Worm (Caenorhabditis elegans) whole organism, L4 larva: Measurements from ENCODE around the gene ZK1086.2.

Source experiments
- aly-2 ChIP-seq: sonication (generic microtip); optimal IDR thresholded peaks from 2 replicates; lab custom pipeline; 2018; ENCODE audit warnings: missing biosample characterization, missing genetic modification characterization
- nhr-11 ChIP-seq: fragments of 150-350 bp; optimal IDR thresholded peaks from 2 replicates; lab custom pipeline; 2014; ENCODE audit warnings: missing biosample characterization, missing genetic modification characterization
- unc-130 ChIP-seq: sonication (generic microtip); optimal IDR thresholded peaks from 2 replicates; lab custom pipeline; 2016; ENCODE audit warnings: missing genetic modification reagents, missing genetic modification characterization, missing compliant biosample characterization
- unc-62 ChIP-seq, 3 experiments: fragments of 150-350 bp in 1 of 3; sonication (generic microtip); optimal IDR thresholded peaks in 2 of 3; peaks in 1 of 3; 1 replicate in 1 of 3; 2 replicates in 2 of 3; lab custom pipeline; 2014 to 2017; ENCODE audit warnings: missing biosample characterization in 3 of 3, missing genetic modification characterization in 3 of 3, missing genetic modification reagents in 3 of 3, missing genotype in 1 of 3

- TF ChIP-seq nhr-11 (tag; lab: Kevin White, UChicago), result no peak
- no peak for TF ChIP-seq unc-62 (GFP tag; optimal IDR thresholded peaks at IDR 0.05 in 1 of 2; lab: Kevin White, UChicago)
- no peak for TF ChIP-seq unc-62 (tag; optimal IDR thresholded peaks at IDR 0.05; lab: Kevin White, UChicago)
- no peak for TF ChIP-seq unc-130 (GFP tag; lab: Kevin White, UChicago)
- no peak for TF ChIP-seq aly-2 (tag; lab: Kevin White, UChicago)
Observed at ce11 chrX:13834127-13834526, 40.7 kb upstream of the ZK1086.2 start, which contains the start of gene F19D8.2.
